Fruit fly (Drosophila melanogaster): ENCODE measurements around the gene CG13946.

CG13946 gene

dm6 chr2L:821242-821985 is 45.1 kb downstream of the CG13946 start, which contains the start of gene CG3662 (continued):
- TF ChIP-seq bab2 (GFP tag; optimal IDR thresholded peaks at IDR 0.05), result no peak
- TF ChIP-seq mirr (GFP tag; optimal IDR thresholded peaks at IDR 0.05), result no peak
- no peak for TF ChIP-seq CG13424 (tag; optimal IDR thresholded peaks at IDR 0.05)
- no peak for TF ChIP-seq CrebB (tag; optimal IDR thresholded peaks at IDR 0.05)
- no peak for TF ChIP-seq CG3838 (GFP tag; optimal IDR thresholded peaks at IDR 0.05)
- TF ChIP-seq pita (GFP tag; optimal IDR thresholded peaks at IDR 0.05), result peak; percentile 73
- TF ChIP-seq CG6689 (GFP tag; IDR thresholded peaks at IDR 0.05), result no peak
- no peak for TF ChIP-seq CG10979 (tag; optimal IDR thresholded peaks at IDR 0.05)
- no peak for TF ChIP-seq Ssrp (tag; optimal IDR thresholded peaks at IDR 0.05)
- TF ChIP-seq CG1603 (tag; optimal IDR thresholded peaks at IDR 0.05), result peak; percentile 81
- no peak for TF ChIP-seq schlank (tag; optimal IDR thresholded peaks at IDR 0.05)
- TF ChIP-seq CG12071 (GFP tag; optimal IDR thresholded peaks at IDR 0.05), result no peak
- TF ChIP-seq CG10321 (GFP tag; IDR thresholded peaks at IDR 0.05), result no peak
- no peak for TF ChIP-seq Scr (GFP tag; IDR thresholded peaks at IDR 0.05; ENCODE audit: partially characterized antibody)
- TF ChIP-seq en (GFP tag; optimal IDR thresholded peaks at IDR 0.05), result no peak
- TF ChIP-seq sisA (GFP tag; IDR thresholded peaks at IDR 0.05), result no peak
- TF ChIP-seq BtbVII (GFP tag; optimal IDR thresholded peaks at IDR 0.05), result no peak
- peak; percentile 87 for TF ChIP-seq CG4617 (GFP tag; optimal IDR thresholded peaks at IDR 0.05; ENCODE audit: borderline replicate concordance)
- no peak for TF ChIP-seq Dad (GFP tag; optimal IDR thresholded peaks at IDR 0.05)
- no peak for TF ChIP-seq Hand (GFP tag; optimal IDR thresholded peaks at IDR 0.05)
- no peak for TF ChIP-seq nau (GFP tag; optimal IDR thresholded peaks at IDR 0.05)
- TF ChIP-seq Nf-YC (tag; optimal IDR thresholded peaks at IDR 0.05), result peak; percentile 20
- TF ChIP-seq ab (GFP tag; optimal IDR thresholded peaks at IDR 0.05), result no peak
- TF ChIP-seq sim (GFP tag; IDR thresholded peaks at IDR 0.05), result no peak
- TF ChIP-seq ewg (GFP tag; optimal IDR thresholded peaks at IDR 0.05), result peak; percentile 94
- peak; percentile 60 for TF ChIP-seq her (GFP tag; optimal IDR thresholded peaks at IDR 0.05)
- TF ChIP-seq CG6813 (GFP tag; optimal IDR thresholded peaks at IDR 0.05), result no peak
- TF ChIP-seq zfh2 (GFP tag; optimal IDR thresholded peaks at IDR 0.05), result no peak
- no peak for TF ChIP-seq croc (GFP tag; conservative IDR thresholded peaks at IDR 0.05)
- TF ChIP-seq CG17385 (GFP tag; optimal IDR thresholded peaks at IDR 0.05), result no peak
- no peak for TF ChIP-seq repo (GFP tag; optimal IDR thresholded peaks at IDR 0.05)
- peak; percentile 72 for TF ChIP-seq CG3847 (GFP tag; IDR thresholded peaks at IDR 0.05)
- TF ChIP-seq CG17802 (tag; optimal IDR thresholded peaks at IDR 0.05), result no peak
- TF ChIP-seq jing (GFP tag; optimal IDR thresholded peaks at IDR 0.05), result no peak
- TF ChIP-seq bsh (GFP tag; optimal IDR thresholded peaks at IDR 0.05), result no peak
- TF ChIP-seq CG7271 (tag; optimal IDR thresholded peaks at IDR 0.05), result no peak
- TF ChIP-seq gsb-n (tag; optimal IDR thresholded peaks at IDR 0.05), result no peak
- no peak for TF ChIP-seq C15 (GFP tag; IDR thresholded peaks at IDR 0.05)
- TF ChIP-seq zen2 (GFP tag; IDR thresholded peaks at IDR 0.05; ENCODE audit: partially characterized antibody), result no peak
- TF ChIP-seq phol (tag; optimal IDR thresholded peaks at IDR 0.05), result peak; percentile 60
- TF ChIP-seq br (optimal IDR thresholded peaks at IDR 0.05), result no peak
- TF ChIP-seq sqz (GFP tag; optimal IDR thresholded peaks at IDR 0.05), result no peak
- TF ChIP-seq trem (tag; optimal IDR thresholded peaks at IDR 0.05), result peak; percentile 76
- TF ChIP-seq CG16863 (GFP tag; optimal IDR thresholded peaks at IDR 0.05), result no peak
- TF ChIP-seq peb (GFP tag; IDR thresholded peaks at IDR 0.05), result no peak
- TF ChIP-seq Adf1 (GFP tag; IDR thresholded peaks at IDR 0.05), result no peak
- peak; percentile 40 for TF ChIP-seq ato (GFP tag; IDR thresholded peaks at IDR 0.05; ENCODE audit: partially characterized antibody)
- no peak for TF ChIP-seq CG31224 (GFP tag; IDR thresholded peaks at IDR 0.05)
- no peak for TF ChIP-seq CG17612 (GFP tag; IDR thresholded peaks at IDR 0.05)
- no peak for TF ChIP-seq Camta (GFP tag; optimal IDR thresholded peaks at IDR 0.05)

Measured in whole organism, embryonic.